Fruit fly (Drosophila melanogaster) whole organism, embryonic: Measurements from ENCODE around the gene CG42449.

ENCODE experiments used
- Adf1 ChIP-seq: fragments of 200-800 bp; sonication (Bioruptor generic); IDR thresholded peaks from 2 replicates; pipeline ENCODE4 v1.3.6; 2022; ENCODE audit warnings: missing biosample characterization, missing genetic modification characterization
- Atf6 ChIP-seq: fragments of 200-800 bp; sonication (Bioruptor generic); IDR thresholded peaks from 2 replicates; pipeline ENCODE4 v1.3.6; 2022; ENCODE audit warnings: missing biosample characterization, missing genetic modification characterization
- BEAF-32 ChIP-seq: fragments of 200-800 bp; sonication (Bioruptor generic); optimal IDR thresholded peaks from 3 replicates; lab custom pipeline; 2017; ENCODE audit warnings: missing biosample characterization, missing genetic modification characterization, mild to moderate bottlenecking, moderate library complexity, missing genetic modification reagents
- Bgb ChIP-seq: fragments of 200-800 bp; sonication (Bioruptor generic); IDR thresholded peaks from 2 replicates; pipeline ENCODE4 v1.3.6; 2022; ENCODE audit warnings: missing biosample characterization, missing genetic modification characterization; ENCODE audit not compliant: partially characterized antibody
- CG13894 ChIP-seq: fragments of 200-800 bp; sonication (Bioruptor generic); optimal IDR thresholded peaks from 3 replicates; lab custom pipeline; 2018; ENCODE audit warnings: missing biosample characterization, mild to moderate bottlenecking, missing genetic modification characterization, moderate library complexity
- CG15073 ChIP-seq: fragments of 200-800 bp; sonication (Bioruptor generic); optimal IDR thresholded peaks from 2 replicates; lab custom pipeline; 2016; ENCODE audit warnings: missing biosample characterization, missing genetic modification characterization
- CG2129 ChIP-seq: fragments of 200-800 bp; sonication (Bioruptor generic); IDR thresholded peaks from 2 replicates; pipeline ENCODE4 v1.3.6; 2022; ENCODE audit warnings: missing biosample characterization, missing genetic modification characterization; ENCODE audit not compliant: partially characterized antibody
- CG2712 ChIP-seq: fragments of 200-800 bp; optimal IDR thresholded peaks from 3 replicates; lab custom pipeline; 2019; ENCODE audit warnings: missing biosample characterization, mild to moderate bottlenecking, missing genetic modification characterization, moderate library complexity
- CG32767 ChIP-seq: fragments of 200-800 bp; sonication (Bioruptor generic); IDR thresholded peaks from 2 replicates; pipeline ENCODE4 v1.3.6; 2022; ENCODE audit warnings: missing biosample characterization, missing genetic modification characterization
- CG34376 ChIP-seq: fragments of 200-800 bp; sonication (Bioruptor generic); optimal IDR thresholded peaks from 2 replicates; lab custom pipeline; 2018; ENCODE audit warnings: missing biosample characterization, mild to moderate bottlenecking, missing genetic modification characterization
- CG7839 ChIP-seq: fragments of 200-800 bp; sonication (Bioruptor generic); optimal IDR thresholded peaks from 3 replicates; lab custom pipeline; 2018; ENCODE audit warnings: missing biosample characterization, mild to moderate bottlenecking, missing genetic modification characterization, moderate library complexity
- CG7963 ChIP-seq: fragments of 200-800 bp; sonication (Bioruptor generic); IDR thresholded peaks from 3 replicates; pipeline ENCODE4 v1.3.6; 2022; ENCODE audit warnings: missing biosample characterization, missing genetic modification characterization; ENCODE audit not compliant: partially characterized antibody
- CG7987 ChIP-seq: fragments of 200-800 bp; sonication (Bioruptor generic); optimal IDR thresholded peaks from 2 replicates; lab custom pipeline; 2018; ENCODE audit warnings: missing biosample characterization, mild to moderate bottlenecking, missing genetic modification characterization, moderate library complexity
- CG8290 ChIP-seq, 3 experiments: fragments of 200-800 bp; sonication (Bioruptor generic); optimal IDR thresholded peaks; 2 replicates each; lab custom pipeline; 2016 to 2019; ENCODE audit warnings: missing biosample characterization in 3 of 3, missing genetic modification characterization in 3 of 3, mild to moderate bottlenecking in 2 of 3, moderate library complexity in 1 of 3
- CG8388 ChIP-seq: fragments of 200-800 bp; sonication (Bioruptor generic); optimal IDR thresholded peaks from 2 replicates; lab custom pipeline; 2019; ENCODE audit warnings: missing biosample characterization, mild to moderate bottlenecking, missing genetic modification characterization, moderate library complexity
- CG8478 ChIP-seq: fragments of >200 bp; optimal IDR thresholded peaks from 2 replicates; lab custom pipeline; 2018
- Dad ChIP-seq: fragments of 200-800 bp; sonication (Bioruptor generic); optimal IDR thresholded peaks from 3 replicates; lab custom pipeline; 2016; ENCODE audit warnings: missing biosample characterization, missing genetic modification characterization
- Dek ChIP-seq: fragments of 200-800 bp; sonication (Bioruptor generic); optimal IDR thresholded peaks from 3 replicates; lab custom pipeline; 2019; ENCODE audit warnings: missing biosample characterization, mild to moderate bottlenecking, missing genetic modification characterization, moderate library complexity
- Doc3 ChIP-seq: fragments of 200-800 bp; sonication (Bioruptor generic); IDR thresholded peaks from 3 replicates; pipeline ENCODE4 v1.3.6; 2022; ENCODE audit warnings: missing biosample characterization, missing genetic modification characterization; ENCODE audit not compliant: partially characterized antibody
- Dref ChIP-seq: fragments of 200-800 bp; sonication (Bioruptor generic); IDR thresholded peaks from 2 replicates; pipeline ENCODE4 v1.3.6; 2022; ENCODE audit warnings: missing biosample characterization, missing genetic modification characterization
- E2f2 ChIP-seq: fragments of 200-800 bp; sonication (Bioruptor generic); IDR thresholded peaks from 2 replicates; pipeline ENCODE4 v1.3.6; 2022; ENCODE audit warnings: missing biosample characterization, missing genetic modification characterization
- Elba2 ChIP-seq: fragments of 200-800 bp; sonication (Bioruptor generic); optimal IDR thresholded peaks from 3 replicates; lab custom pipeline; 2016; ENCODE audit warnings: missing biosample characterization, missing genetic modification characterization
- GATAe ChIP-seq: fragments of 200-800 bp; sonication (Bioruptor generic); conservative IDR thresholded peaks from 2 replicates; pipeline ENCODE4 v1.3.6; 2022; ENCODE audit warnings: missing biosample characterization, missing genetic modification characterization
- H15 ChIP-seq: fragments of 200-800 bp; sonication (Bioruptor generic); IDR thresholded peaks from 3 replicates; pipeline ENCODE4 v1.3.6; 2022; ENCODE audit warnings: missing biosample characterization, missing genetic modification characterization
- HLH4C ChIP-seq: fragments of 200-800 bp; sonication (Bioruptor generic); IDR thresholded peaks from 3 replicates; pipeline ENCODE4 v1.3.6; 2022; ENCODE audit warnings: missing biosample characterization, missing genetic modification characterization; ENCODE audit not compliant: partially characterized antibody
- HmgD ChIP-seq: fragments of 200-800 bp; sonication (Bioruptor generic); optimal IDR thresholded peaks from 3 replicates; lab custom pipeline; 2016; ENCODE audit warnings: missing biosample characterization, missing genetic modification characterization
- Hmr ChIP-seq: fragments of 200-800 bp; sonication (Bioruptor generic); optimal IDR thresholded peaks from 3 replicates; lab custom pipeline; 2017; ENCODE audit warnings: mild to moderate bottlenecking, missing biosample characterization, missing genetic modification reagents, missing genetic modification characterization
- Myb ChIP-seq: fragments of 200-800 bp; sonication (Bioruptor generic); optimal IDR thresholded peaks from 2 replicates; lab custom pipeline; 2016; ENCODE audit warnings: missing biosample characterization, missing genetic modification characterization
- NC2α ChIP-seq: fragments of 200-800 bp; sonication (Bioruptor generic); optimal IDR thresholded peaks from 2 replicates; lab custom pipeline; 2016; ENCODE audit warnings: missing biosample characterization, missing genetic modification characterization
- PHDP ChIP-seq: fragments of 200-800 bp; sonication (Bioruptor generic); optimal IDR thresholded peaks from 3 replicates; lab custom pipeline; 2018; ENCODE audit warnings: missing biosample characterization, mild to moderate bottlenecking, missing genetic modification characterization, moderate library complexity
- Rfx ChIP-seq: fragments of 200-800 bp; sonication (Bioruptor generic); IDR thresholded peaks from 2 replicates; pipeline ENCODE4 v1.3.6; 2022; ENCODE audit warnings: missing biosample characterization, missing genetic modification characterization
- Sry-β ChIP-seq: fragments of 200-800 bp; sonication (Bioruptor generic); optimal IDR thresholded peaks from 2 replicates; lab custom pipeline; 2018; ENCODE audit warnings: missing biosample characterization, mild to moderate bottlenecking, missing genetic modification characterization, moderate library complexity
- Xbp1 ChIP-seq: fragments of 200-800 bp; sonication (Bioruptor generic); optimal IDR thresholded peaks from 3 replicates; lab custom pipeline; 2016; ENCODE audit warnings: missing biosample characterization, mild to moderate bottlenecking, missing genetic modification characterization
- amos ChIP-seq: fragments of 200-800 bp; sonication (Bioruptor generic); IDR thresholded peaks from 2 replicates; pipeline ENCODE4 v1.3.6; 2022; ENCODE audit warnings: missing biosample characterization, missing genetic modification characterization; ENCODE audit not compliant: partially characterized antibody
- ara ChIP-seq: fragments of 200-800 bp; sonication (Bioruptor generic); IDR thresholded peaks from 2 replicates; pipeline ENCODE4 v1.3.6; 2022; ENCODE audit warnings: missing biosample characterization, missing genetic modification characterization
- ato ChIP-seq: fragments of 200-800 bp; sonication (Bioruptor generic); IDR thresholded peaks from 2 replicates; pipeline ENCODE4 v1.3.6; 2022; ENCODE audit warnings: missing biosample characterization, missing genetic modification characterization; ENCODE audit not compliant: partially characterized antibody
- bbx ChIP-seq: fragments of 200-800 bp; sonication (Bioruptor generic); IDR thresholded peaks from 2 replicates; pipeline ENCODE4 v1.3.6; 2022; ENCODE audit warnings: missing biosample characterization, missing genetic modification characterization; ENCODE audit not compliant: partially characterized antibody
- crc ChIP-seq: fragments of 200-800 bp; sonication (Bioruptor generic); optimal IDR thresholded peaks from 2 replicates; lab custom pipeline; 2016; ENCODE audit warnings: missing biosample characterization, missing genetic modification characterization
- dm ChIP-seq: fragments of 200-800 bp; sonication (Bioruptor generic); optimal IDR thresholded peaks from 3 replicates; lab custom pipeline; 2016; ENCODE audit warnings: missing biosample characterization, missing genetic modification characterization
- dmrt11E ChIP-seq: fragments of 200-800 bp; sonication (Bioruptor generic); optimal IDR thresholded peaks from 3 replicates; lab custom pipeline; 2018; ENCODE audit warnings: missing biosample characterization, mild to moderate bottlenecking, missing genetic modification characterization, moderate library complexity
- peb ChIP-seq: fragments of 200-800 bp; sonication (Bioruptor generic); IDR thresholded peaks from 2 replicates; pipeline ENCODE4 v1.3.6; 2022; ENCODE audit warnings: missing biosample characterization, missing genetic modification characterization
- row ChIP-seq: fragments of 200-800 bp; sonication (Bioruptor generic); IDR thresholded peaks from 3 replicates; pipeline ENCODE4 v1.3.6; 2022; ENCODE audit warnings: missing biosample characterization, missing genetic modification characterization
- sc ChIP-seq, 3 experiments: fragments of >200 bp in 2 of 3; fragments of 200-800 bp in 1 of 3; sonication (Bioruptor generic) in 1 of 3; optimal IDR thresholded peaks; 2 replicates in 2 of 3; 3 replicates in 1 of 3; lab custom pipeline; 2017; ENCODE audit warnings: mild to moderate bottlenecking in 1 of 3, missing biosample characterization in 1 of 3, missing genetic modification characterization in 1 of 3, missing genetic modification reagents in 1 of 3
- stc ChIP-seq: fragments of 200-800 bp; sonication (Bioruptor generic); IDR thresholded peaks from 2 replicates; pipeline ENCODE4 v1.3.6; 2022; ENCODE audit warnings: missing biosample characterization, missing genetic modification characterization
- twi ChIP-seq: fragments of 200-800 bp; optimal IDR thresholded peaks from 2 replicates; lab custom pipeline; 2019; ENCODE audit warnings: missing biosample characterization, mild to moderate bottlenecking, missing genetic modification characterization, moderate library complexity
- unc-4 ChIP-seq: fragments of 200-800 bp; sonication (Bioruptor generic); IDR thresholded peaks from 2 replicates; pipeline ENCODE4 v1.3.6; 2022; ENCODE audit warnings: missing biosample characterization, missing genetic modification characterization; ENCODE audit not compliant: partially characterized antibody
- yki ChIP-seq: fragments of >200 bp; optimal IDR thresholded peaks from 3 replicates; lab custom pipeline; 2018
- zen2 ChIP-seq: fragments of 200-800 bp; sonication (Bioruptor generic); IDR thresholded peaks from 3 replicates; pipeline ENCODE4 v1.3.6; 2022; ENCODE audit warnings: missing biosample characterization, missing genetic modification characterization; ENCODE audit not compliant: partially characterized antibody
- zfh1 ChIP-seq: fragments of 200-800 bp; sonication (Bioruptor generic); IDR thresholded peaks from 3 replicates; pipeline ENCODE4 v1.3.6; 2022; ENCODE audit warnings: missing biosample characterization, missing genetic modification characterization

The CG42449 gene

DNA sequence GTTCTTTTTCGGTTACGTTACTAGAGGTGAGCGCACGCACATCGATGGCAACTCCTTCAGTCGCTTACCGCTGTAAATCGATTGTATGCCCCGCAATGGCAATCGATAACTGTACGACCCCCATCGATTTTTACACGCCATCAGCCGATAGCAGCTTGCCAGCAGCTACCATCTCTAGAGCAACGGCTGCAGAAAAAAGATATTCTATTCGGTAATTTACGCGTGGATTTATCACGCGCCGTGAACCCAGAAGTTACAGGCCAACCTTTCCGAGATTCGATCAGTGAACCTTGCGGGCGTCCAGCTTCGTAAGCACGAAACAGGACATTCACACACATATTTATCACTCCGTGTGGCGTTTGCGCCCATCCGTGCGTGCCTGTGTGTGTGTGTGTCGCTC is 17.1 kb upstream of the CG42449 start, which contains the start of the genes Sirt4 and CG4119:
Gene Sirt4 (minus strand): TSS at position 39 of the 400 bp plus-strand sequence.
Gene CG4119 (plus strand): TSS at position 151 of the 400 bp plus-strand sequence.
- TF ChIP-seq yki (lab: Kevin White, UChicago) (no peak), dmrt11E (tag; lab: Kevin White, UChicago) (no peak), CG2712 (tag; lab: Kevin White, UChicago) (peak; percentile 38), Dref (GFP tag; lab: Robert Waterston, UW) (peak; percentile 99), BEAF-32 (GFP tag; lab: Kevin White, UChicago) (peak; percentile 96), Bgb (peak; percentile 99), CG7963 (peak; percentile 98), CG13894 (tag; lab: Kevin White, UChicago) (peak; percentile 20), ato (GFP tag; lab: Robert Waterston, UW) (peak; percentile 98), zen2 (GFP tag; lab: Robert Waterston, UW) (peak; percentile 95), CG8290 (GFP tag; optimal IDR thresholded peaks at IDR 0.05; lab: Kevin White, UChicago) (peak; percentile 16), CG8290 (tag; optimal IDR thresholded peaks at IDR 0.05; lab: Kevin White, UChicago) (peak in 1 of 2 experiments; percentile 78), HLH4C (GFP tag; lab: Robert Waterston, UW) (peak; percentile 97), ara (0 out of 2 replicates have a peak, but pooled peaks have one; percentile 5), Atf6 (GFP tag; lab: Robert Waterston, UW) (no peak), H15 (GFP tag; lab: Robert Waterston, UW) (peak; percentile 30; the same call in 1 of the 3 replicates), Rfx (GFP tag; lab: Robert Waterston, UW) (peak; percentile 62), GATAe (GFP tag; lab: Robert Waterston, UW) (no peak), CG15073 (GFP tag; lab: Kevin White, UChicago) (no peak), CG8388 (peak; percentile 3), Hmr (GFP tag; lab: Kevin White, UChicago) (peak; percentile 40), Sry-β (GFP tag; lab: Kevin White, UChicago) (peak; percentile 11), PHDP (tag; lab: Kevin White, UChicago) (peak; percentile 10), crc (GFP tag; lab: Kevin White, UChicago) (no peak), twi (peak; percentile 15), dm (GFP tag; lab: Kevin White, UChicago) (peak; percentile 64), stc (no peak), NC2α (GFP tag; lab: Kevin White, UChicago) (no peak), zfh1 (GFP tag; lab: Robert Waterston, UW) (0 out of 3 replicates have a peak, but pooled peaks have one; percentile 33), Dek (tag; lab: Kevin White, UChicago) (peak; percentile 9), CG34376 (GFP tag; lab: Kevin White, UChicago) (peak; percentile 40), peb (GFP tag; lab: Robert Waterston, UW) (no peak), CG8478 (peak; percentile 30), Elba2 (no peak), amos (GFP tag; lab: Robert Waterston, UW) (peak; percentile 98), HmgD (peak; percentile 51), CG7839 (no peak), CG7987 (peak; percentile 11), CG32767 (0 out of 2 replicates have a peak, but pooled peaks have one; percentile 21), E2f2 (peak; percentile 54), Doc3 (GFP tag; lab: Robert Waterston, UW) (peak; percentile 90), Adf1 (peak; percentile 72), CG2129 (GFP tag; lab: Robert Waterston, UW) (peak; percentile 92), Myb (peak; percentile 88), Dad (GFP tag; lab: Kevin White, UChicago) (peak; percentile 32), bbx (GFP tag; lab: Robert Waterston, UW) (peak; percentile 98), unc-4 (peak; percentile 92), Xbp1 (peak; percentile 23), sc (optimal IDR thresholded peaks at IDR 0.05; lab: Kevin White, UChicago) (no peak), sc (GFP tag; optimal IDR thresholded peaks at IDR 0.05; lab: Kevin White, UChicago) (no peak), row (peak; percentile 60)
